Worm (Caenorhabditis elegans): ENCODE measurements around the gene col-173.

col-173 gene

DNA sequence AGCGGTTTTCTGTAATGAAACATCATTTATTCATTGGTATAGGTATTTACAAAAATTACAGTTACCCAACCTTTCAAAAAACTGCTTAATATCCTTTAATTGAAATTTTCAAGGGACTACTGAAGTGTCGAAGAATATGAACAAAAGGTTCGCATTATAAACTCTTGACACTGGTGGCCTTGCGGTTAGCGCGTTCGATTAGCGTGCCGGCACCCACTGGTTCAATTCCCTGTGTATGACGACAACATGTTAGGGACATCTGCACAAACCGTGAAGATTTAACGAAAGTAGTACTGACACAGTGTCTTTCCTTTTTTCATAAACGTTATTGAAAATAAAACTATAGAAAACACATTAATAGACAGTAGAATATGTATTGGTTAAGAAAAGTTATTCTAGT lies 9.6 kb downstream of the col-173 start (continued):
- TF ChIP-seq F26F4.8 (GFP tag; conservative IDR thresholded peaks at IDR 0.05) (peak; percentile 85), ceh-82 (tag; optimal IDR thresholded peaks at IDR 0.05) (no peak), pha-4 (GFP tag; IDR thresholded peaks at IDR 0.05) (peak; percentile 91), pha-4 (tag; optimal IDR thresholded peaks at IDR 0.05) (no peak), lin-13 (GFP tag; optimal IDR thresholded peaks at IDR 0.05) (peak; percentile 73)

DNA sequence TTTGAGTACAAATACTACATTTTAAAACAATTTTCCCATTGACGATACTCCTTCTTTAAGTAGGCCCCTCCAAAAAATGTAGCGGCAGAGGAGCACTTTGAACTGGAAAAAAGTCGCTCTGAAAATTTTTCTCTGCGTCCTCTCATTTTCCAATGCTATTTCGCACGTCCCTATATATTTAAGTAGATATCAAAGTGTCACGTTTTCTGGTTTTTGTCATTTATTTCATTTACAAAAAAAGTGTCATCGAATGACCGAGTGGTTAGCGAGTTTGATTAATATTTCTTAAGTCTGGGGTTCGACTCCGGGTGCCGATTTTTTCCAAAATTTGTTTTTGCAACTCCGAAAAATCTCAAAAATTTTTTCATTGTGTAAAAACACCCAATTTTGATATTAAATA lies 10.4 kb downstream of the col-173 start:
- peak; percentile 50; the same call in 1 of the 2 replicates for TF ChIP-seq lim-7 (GFP tag; IDR thresholded peaks at IDR 0.05)
- TF ChIP-seq pqm-1 (tag; optimal IDR thresholded peaks at IDR 0.05), result no peak

DNA sequence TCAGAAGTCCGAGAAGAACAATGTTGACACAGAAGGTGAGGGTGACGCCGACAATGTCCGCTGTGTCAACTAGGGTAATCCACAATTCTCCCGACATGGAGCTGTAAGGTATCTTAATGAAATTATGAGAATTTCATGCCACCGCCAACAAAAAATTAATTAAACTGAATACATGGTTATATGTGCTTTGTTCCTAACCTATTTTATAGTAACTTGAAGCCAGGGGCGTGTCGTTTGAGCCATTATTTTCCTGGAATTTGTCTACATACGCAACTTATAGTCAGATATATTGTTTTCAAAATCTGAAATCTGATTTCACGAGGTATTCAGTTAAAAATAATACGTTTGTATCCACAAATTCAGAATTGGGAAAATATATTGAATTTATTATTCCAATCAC lies 11.5 kb downstream of the col-173 start, which contains the start of gene odr-10:
TSS of gene odr-10 (minus strand) at position 101 of the 400 bp plus-strand sequence.
- TF ChIP-seq nhr-111 (GFP tag; optimal IDR thresholded peaks at IDR 0.05), result no peak

DNA sequence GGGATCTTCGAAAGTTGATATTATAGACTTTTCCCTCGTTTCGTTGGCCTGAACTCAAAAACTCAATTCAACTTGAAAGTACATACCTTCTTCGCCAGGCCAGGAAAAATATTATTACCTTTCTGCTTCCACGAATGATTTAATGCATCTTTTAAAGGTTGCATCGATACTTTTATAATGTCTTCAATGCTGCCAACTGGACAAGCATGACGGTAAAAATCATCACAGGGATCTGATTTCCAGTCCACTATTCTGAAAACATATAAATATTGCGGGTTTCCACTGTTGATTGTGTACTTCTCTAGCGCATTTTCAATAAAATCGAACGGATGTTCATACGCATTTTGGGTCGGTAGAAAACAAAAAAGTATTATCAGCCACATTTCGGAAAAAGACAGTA lies 14.3 kb downstream of the col-173 start, which contains the start of gene nep-4:
TSS of gene nep-4 (minus strand) at position 393 of the 400 bp plus-strand sequence.
- TF ChIP-seq ZK546.5 (tag; optimal IDR thresholded peaks at IDR 0.05) (no peak), aha-1 (tag) (peak; percentile 93)

DNA sequence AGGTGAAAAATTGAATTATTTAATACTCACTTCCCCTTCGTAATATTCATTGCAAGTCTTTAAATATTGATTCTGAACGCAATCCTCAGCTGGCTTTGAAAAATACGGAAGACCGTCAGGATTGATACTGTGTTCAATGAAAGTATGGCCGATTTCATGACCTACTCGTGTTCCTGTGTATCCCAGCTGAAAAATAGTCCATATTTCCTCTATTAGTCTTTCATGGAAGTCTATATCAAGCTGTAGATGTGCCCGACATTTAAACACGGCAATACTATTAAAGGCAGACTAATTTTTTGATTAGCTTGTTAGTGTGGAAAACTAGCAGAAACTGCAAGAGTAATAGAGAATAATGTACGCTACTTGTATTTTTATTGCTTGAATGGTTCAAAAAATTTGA lies 15.8 kb downstream of the col-173 start:
- peak; percentile 79 for TF ChIP-seq aha-1 (tag)
- no peak for TF ChIP-seq attf-4 (tag; optimal IDR thresholded peaks at IDR 0.05)
- TF ChIP-seq unc-62 (GFP tag; optimal IDR thresholded peaks at IDR 0.05 in 1 of 2), result peak in 1 of 2 experiments; percentile 57
- no peak for TF ChIP-seq unc-62 (tag; optimal IDR thresholded peaks at IDR 0.05)
- TF ChIP-seq php-3 (GFP tag; IDR thresholded peaks at IDR 0.05), result no peak
- no peak for TF ChIP-seq nhr-25 (tag; optimal IDR thresholded peaks at IDR 0.05; ENCODE audit: borderline replicate concordance, insufficient read depth)
- no peak for TF ChIP-seq tag-97 (GFP tag; IDR thresholded peaks at IDR 0.05)

DNA sequence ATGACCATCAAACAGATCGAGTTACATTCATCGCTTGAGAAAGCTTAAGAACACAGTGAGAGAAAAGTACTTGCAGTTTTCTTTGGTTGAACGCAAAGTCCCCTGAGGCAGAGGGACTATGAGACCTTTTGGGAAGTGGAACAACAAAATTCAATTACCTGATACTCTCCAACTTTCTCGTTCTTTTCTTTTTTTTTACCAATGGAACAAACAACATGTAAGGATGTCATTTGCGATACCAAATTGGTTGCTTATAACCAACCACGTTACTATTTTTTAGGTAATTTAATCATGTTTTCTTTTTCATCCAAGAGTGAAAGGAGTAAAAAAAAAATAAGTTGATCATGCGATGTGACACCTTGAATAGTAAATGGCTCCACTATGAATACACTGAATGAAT lies 20.5 kb downstream of the col-173 start:
- peak; percentile 31; the same call in 1 of the 2 replicates for TF ChIP-seq ctbp-1 (GFP tag; IDR thresholded peaks at IDR 0.05)
- peak in 1 of 2 experiments; percentile 32 for TF ChIP-seq unc-62 (GFP tag; optimal IDR thresholded peaks at IDR 0.05 in 1 of 2)
- no peak for TF ChIP-seq unc-62 (tag; optimal IDR thresholded peaks at IDR 0.05)
- no peak for TF ChIP-seq daf-12 (tag; optimal IDR thresholded peaks at IDR 0.05)
- no peak for TF ChIP-seq vab-7 (GFP tag; IDR thresholded peaks at IDR 0.05)
- 0 out of 2 replicates have a peak, but pooled peaks have one; percentile 18 for TF ChIP-seq hmg-1.1 (GFP tag; IDR thresholded peaks at IDR 0.05)
- TF ChIP-seq fkh-10 (GFP tag; optimal IDR thresholded peaks at IDR 0.05), result peak; percentile 16
- TF ChIP-seq lin-38 (GFP tag; IDR thresholded peaks at IDR 0.05), result no peak
- TF ChIP-seq zfp-2 (tag; optimal IDR thresholded peaks at IDR 0.05), result no peak
- TF ChIP-seq ces-1 (GFP tag; optimal IDR thresholded peaks at IDR 0.05), result peak; percentile 91

DNA sequence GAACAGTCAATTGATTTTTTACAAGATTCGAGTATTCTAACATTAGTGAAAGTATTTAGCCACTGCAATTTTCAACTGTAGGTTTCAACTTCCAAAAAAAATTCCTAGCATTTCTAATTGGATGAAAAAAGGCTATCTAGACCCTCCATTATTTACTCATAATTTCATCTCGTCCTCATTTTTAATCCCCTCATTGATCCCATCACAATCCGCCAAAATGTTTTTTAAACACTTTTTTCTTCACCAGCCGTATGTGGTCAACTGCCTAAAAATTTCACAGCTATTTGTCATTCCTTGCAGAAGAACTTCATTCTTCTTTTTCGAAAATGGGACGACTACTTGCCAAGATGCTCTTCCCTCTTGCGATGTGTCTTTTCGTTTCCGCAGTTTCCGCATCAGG lies 24.0 kb downstream of the col-173 start, which contains the start of gene rig-3:
TSS of gene rig-3 (plus strand) at position 301 of the 400 bp plus-strand sequence.
- no peak for TF ChIP-seq ceh-20 (GFP tag; IDR thresholded peaks at IDR 0.05)
- TF ChIP-seq lin-15B (tag; optimal IDR thresholded peaks at IDR 0.05), result no peak
- TF ChIP-seq unc-62 (GFP tag; optimal IDR thresholded peaks at IDR 0.05 in 1 of 2), result peak in 1 of 2 experiments; percentile 87
- no peak for TF ChIP-seq unc-62 (tag; optimal IDR thresholded peaks at IDR 0.05)

DNA sequence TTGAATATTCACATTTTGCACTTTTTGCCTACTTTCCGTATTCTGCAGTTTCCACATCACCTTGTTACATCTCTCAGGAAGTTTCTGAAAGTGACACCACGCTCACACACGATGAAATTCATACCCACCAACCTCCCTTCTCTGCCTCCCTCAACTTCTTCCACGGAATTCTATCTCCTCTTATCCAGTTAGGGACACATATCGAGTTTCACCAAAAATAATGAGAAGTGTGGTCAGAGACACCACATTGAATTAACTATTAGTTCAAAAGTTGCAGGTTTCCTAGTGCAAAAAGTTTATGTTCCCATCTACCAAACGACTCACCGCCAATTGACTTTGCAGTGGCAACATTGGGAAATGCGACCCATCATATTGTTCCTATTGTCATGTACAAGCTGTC lies 26.9 kb downstream of the col-173 start:
- no peak for TF ChIP-seq nhr-6 (tag; optimal IDR thresholded peaks at IDR 0.05)
- no peak for TF ChIP-seq zfp-3 (GFP tag; conservative IDR thresholded peaks at IDR 0.05)
- TF ChIP-seq jun-1 (tag; optimal IDR thresholded peaks at IDR 0.05), result no peak
- no peak for TF ChIP-seq mdt-29 (GFP tag; IDR thresholded peaks at IDR 0.05)
- TF ChIP-seq hlh-30 (tag; optimal IDR thresholded peaks at IDR 0.05; ENCODE audit: insufficient read depth), result no peak
- no peak for TF ChIP-seq snpc-1.2 (GFP tag; IDR thresholded peaks at IDR 0.05)
- TF ChIP-seq hmg-1.1 (GFP tag; IDR thresholded peaks at IDR 0.05), result no peak
- no peak for TF ChIP-seq skn-1 (tag; optimal IDR thresholded peaks at IDR 0.05)
- peak in 1 of 2 experiments; percentile 96 for TF ChIP-seq unc-62 (GFP tag; optimal IDR thresholded peaks at IDR 0.05 in 1 of 2)
- no peak for TF ChIP-seq unc-62 (tag; optimal IDR thresholded peaks at IDR 0.05)
- no peak for TF ChIP-seq madf-9 (GFP tag; conservative IDR thresholded peaks at IDR 0.05)
- TF ChIP-seq mdl-1 (tag; optimal IDR thresholded peaks at IDR 0.05), result no peak
- TF ChIP-seq aha-1 (tag), result peak; percentile 29

Data from whole organism, L4 larva.